Worm (Caenorhabditis elegans) whole organism, L1 larva: ENCODE results near the gene nstp-1.

ENCODE experiments used
- C04F5.9 ChIP-seq: sonication (generic microtip); optimal IDR thresholded peaks from 2 replicates; lab custom pipeline; 2016; ENCODE audit warnings: missing genetic modification characterization, missing compliant biosample characterization
- C16A3.4 ChIP-seq: fragments of 150-350 bp; optimal IDR thresholded peaks from 2 replicates; lab custom pipeline; 2014; ENCODE audit warnings: missing biosample characterization, missing genetic modification characterization
- C34B4.2 ChIP-seq: sonication (generic microtip); optimal IDR thresholded peaks from 2 replicates; lab custom pipeline; 2017; ENCODE audit warnings: mild to moderate bottlenecking, missing genetic modification characterization, missing compliant biosample characterization
- aha-1 ChIP-seq: fragments of 150-350 bp; optimal IDR thresholded peaks from 2 replicates; lab custom pipeline; 2014; ENCODE audit warnings: missing biosample characterization, missing genetic modification characterization
- alr-1 ChIP-seq: fragments of 200-800 bp; sonication (Bioruptor generic); optimal IDR thresholded peaks from 2 replicates; lab custom pipeline; 2018; ENCODE audit warnings: borderline replicate concordance, mild to moderate bottlenecking, missing genetic modification characterization, missing compliant biosample characterization
- ama-1 ChIP-seq: fragments of 150-350 bp; optimal IDR thresholded peaks from 2 replicates; lab custom pipeline; 2014
- ceh-82 ChIP-seq, 3 experiments: fragments of 150-350 bp in 1 of 3; sonication (generic microtip) in 2 of 3; optimal IDR thresholded peaks; 2 replicates each; lab custom pipeline; 2014 to 2017; ENCODE audit warnings: missing biosample characterization in 3 of 3, missing genetic modification characterization in 3 of 3
- ceh-88 ChIP-seq: fragments of 200-800 bp; sonication (Bioruptor generic); IDR thresholded peaks from 2 replicates; pipeline ENCODE4 v1.3.6; 2022; ENCODE audit warnings: missing genetic modification characterization, missing compliant biosample characterization
- dpl-1 ChIP-seq, 3 experiments: fragments of 150-350 bp in 2 of 3; sonication (generic microtip) in 1 of 3; optimal IDR thresholded peaks; 2 replicates each; lab custom pipeline; 2014 to 2017; ENCODE audit warnings: missing biosample characterization in 3 of 3, missing genetic modification characterization in 3 of 3, missing genetic modification reagents in 3 of 3
- efl-1 ChIP-seq, 4 experiments: fragments of 150-350 bp; optimal IDR thresholded peaks in 3 of 4; peaks in 1 of 4; 1 replicate in 1 of 4; 2 replicates in 3 of 4; lab custom pipeline; 2014; ENCODE audit warnings: missing biosample characterization in 2 of 4, missing genetic modification characterization in 2 of 4, missing genetic modification reagents in 2 of 4
- egl-27 ChIP-seq, 2 experiments: fragments of 150-350 bp in 1 of 2; sonication (generic microtip); optimal IDR thresholded peaks; 3 replicates each; lab custom pipeline; 2017 to 2018; ENCODE audit warnings: missing biosample characterization in 2 of 2, missing genetic modification characterization in 2 of 2, missing genetic modification reagents in 2 of 2
- elt-2 ChIP-seq: sonication (generic microtip); optimal IDR thresholded peaks from 2 replicates; lab custom pipeline; 2016; ENCODE audit warnings: missing genetic modification characterization, mild to moderate bottlenecking, inconsistent platforms, missing compliant biosample characterization, missing genetic modification reagents
- ets-5 ChIP-seq: fragments of 200-800 bp; sonication (Bioruptor generic); IDR thresholded peaks from 2 replicates; pipeline ENCODE4 v1.3.6; 2022; ENCODE audit warnings: missing genetic modification characterization, missing compliant biosample characterization
- fkh-4 ChIP-seq: sonication (generic microtip); optimal IDR thresholded peaks from 2 replicates; lab custom pipeline; 2016; ENCODE audit warnings: missing compliant biosample characterization, missing genetic modification characterization, borderline replicate concordance
- fkh-8 ChIP-seq: sonication (generic microtip); optimal IDR thresholded peaks from 2 replicates; lab custom pipeline; 2016; ENCODE audit warnings: mild to moderate bottlenecking, missing genetic modification characterization, missing compliant biosample characterization
- hlh-17 ChIP-seq: fragments of 200-800 bp; sonication (Bioruptor generic); optimal IDR thresholded peaks from 2 replicates; lab custom pipeline; 2018; ENCODE audit warnings: missing genetic modification characterization, mild to moderate bottlenecking, missing compliant biosample characterization, moderate library complexity, borderline replicate concordance
- lin-14 ChIP-seq: fragments of 200-800 bp; sonication (Bioruptor generic); optimal IDR thresholded peaks from 2 replicates; lab custom pipeline; 2018; ENCODE audit warnings: mild to moderate bottlenecking, missing genetic modification characterization, moderate library complexity, missing compliant biosample characterization
- lin-35 ChIP-seq, 2 experiments: fragments of 150-350 bp; optimal IDR thresholded peaks; 2 replicates each; lab custom pipeline; 2014; ENCODE audit warnings: missing biosample characterization in 2 of 2, missing genetic modification characterization in 2 of 2, missing genetic modification reagents in 2 of 2
- lin-39 ChIP-seq: fragments of 150-350 bp; optimal IDR thresholded peaks from 2 replicates; lab custom pipeline; 2014; ENCODE audit warnings: missing biosample characterization, missing genetic modification reagents, missing genetic modification characterization
- lir-3 ChIP-seq: sonication (generic microtip); optimal IDR thresholded peaks from 2 replicates; lab custom pipeline; 2016; ENCODE audit warnings: mild to moderate bottlenecking, missing genetic modification characterization, moderate library complexity, missing compliant biosample characterization; ENCODE audit not compliant: poor library complexity
- lsy-2 ChIP-seq, 2 experiments: fragments of 150-350 bp; optimal IDR thresholded peaks; 2 replicates each; lab custom pipeline; 2014; ENCODE audit warnings: missing biosample characterization in 2 of 2, missing genetic modification characterization in 2 of 2
- mdl-1 ChIP-seq, 2 experiments: fragments of 150-350 bp; optimal IDR thresholded peaks; 2 replicates each; lab custom pipeline; 2014 to 2017; ENCODE audit warnings: missing biosample characterization in 2 of 2, missing genetic modification characterization in 2 of 2, inconsistent platforms in 1 of 2
- mef-2 ChIP-seq: fragments of 150-350 bp; optimal IDR thresholded peaks from 2 replicates; lab custom pipeline; 2014; ENCODE audit warnings: missing biosample characterization, missing genetic modification characterization
- mep-1 ChIP-seq: fragments of 150-350 bp; optimal IDR thresholded peaks from 2 replicates; lab custom pipeline; 2014; ENCODE audit warnings: missing biosample characterization, missing genetic modification characterization
- nhr-28 ChIP-seq: fragments of 150-350 bp; optimal IDR thresholded peaks from 2 replicates; lab custom pipeline; 2014; ENCODE audit warnings: missing biosample characterization, missing genetic modification characterization
- nhr-47 ChIP-seq: sonication (generic microtip); optimal IDR thresholded peaks from 2 replicates; lab custom pipeline; 2016; ENCODE audit warnings: mild to moderate bottlenecking, missing genetic modification characterization, moderate library complexity, missing compliant biosample characterization
- nhr-71 ChIP-seq: sonication (generic microtip); optimal IDR thresholded peaks from 2 replicates; lab custom pipeline; 2016; ENCODE audit warnings: mild to moderate bottlenecking, missing genetic modification characterization, moderate library complexity, missing compliant biosample characterization
- nhr-84 ChIP-seq: sonication (generic microtip); optimal IDR thresholded peaks from 2 replicates; lab custom pipeline; 2017; ENCODE audit warnings: missing biosample characterization, missing genetic modification characterization
- pag-3 ChIP-seq: sonication (generic microtip); optimal IDR thresholded peaks from 2 replicates; lab custom pipeline; 2017; ENCODE audit warnings: missing genetic modification characterization, mild to moderate bottlenecking, missing compliant biosample characterization, antibody characterized with exemption, borderline replicate concordance; ENCODE audit not compliant: insufficient read depth
- pqm-1 ChIP-seq: sonication (generic microtip); optimal IDR thresholded peaks from 3 replicates; lab custom pipeline; 2017; ENCODE audit warnings: missing biosample characterization, missing genetic modification characterization
- rnt-1 ChIP-seq: sonication (generic microtip); optimal IDR thresholded peaks from 2 replicates; lab custom pipeline; 2016; ENCODE audit warnings: mild to moderate bottlenecking, missing genetic modification characterization, moderate library complexity, missing compliant biosample characterization
- skn-1 ChIP-seq: fragments of 150-350 bp; optimal IDR thresholded peaks from 2 replicates; lab custom pipeline; 2014; ENCODE audit warnings: missing biosample characterization, missing genetic modification characterization
- sox-4 ChIP-seq: sonication (generic microtip); optimal IDR thresholded peaks from 2 replicates; lab custom pipeline; 2016; ENCODE audit warnings: missing genetic modification characterization, missing compliant biosample characterization
- tlp-1 ChIP-seq: fragments of 150-350 bp; optimal IDR thresholded peaks from 2 replicates; lab custom pipeline; 2014; ENCODE audit warnings: missing biosample characterization, missing genetic modification characterization
- unc-30 ChIP-seq: sonication (generic microtip); optimal IDR thresholded peaks from 2 replicates; lab custom pipeline; 2017; ENCODE audit warnings: missing biosample characterization, missing genetic modification characterization
- unc-86 ChIP-seq: sonication (generic microtip); optimal IDR thresholded peaks from 2 replicates; lab custom pipeline; 2016; ENCODE audit warnings: missing genetic modification characterization, missing compliant biosample characterization
- zip-4 ChIP-seq: fragments of 200-800 bp; sonication (Bioruptor generic); optimal IDR thresholded peaks from 2 replicates; lab custom pipeline; 2018; ENCODE audit warnings: mild to moderate bottlenecking, missing genetic modification characterization, moderate library complexity, missing compliant biosample characterization
- ztf-11 ChIP-seq, 2 experiments: sonication (generic microtip); optimal IDR thresholded peaks; 2 replicates each; lab custom pipeline; 2016 to 2017; ENCODE audit warnings: missing genetic modification characterization in 2 of 2, missing biosample characterization in 1 of 2, missing compliant biosample characterization in 1 of 2
- ztf-4 ChIP-seq: fragments of 150-350 bp; optimal IDR thresholded peaks from 2 replicates; lab custom pipeline; 2014; ENCODE audit warnings: missing biosample characterization, missing genetic modification characterization

Gene nstp-1

DNA sequence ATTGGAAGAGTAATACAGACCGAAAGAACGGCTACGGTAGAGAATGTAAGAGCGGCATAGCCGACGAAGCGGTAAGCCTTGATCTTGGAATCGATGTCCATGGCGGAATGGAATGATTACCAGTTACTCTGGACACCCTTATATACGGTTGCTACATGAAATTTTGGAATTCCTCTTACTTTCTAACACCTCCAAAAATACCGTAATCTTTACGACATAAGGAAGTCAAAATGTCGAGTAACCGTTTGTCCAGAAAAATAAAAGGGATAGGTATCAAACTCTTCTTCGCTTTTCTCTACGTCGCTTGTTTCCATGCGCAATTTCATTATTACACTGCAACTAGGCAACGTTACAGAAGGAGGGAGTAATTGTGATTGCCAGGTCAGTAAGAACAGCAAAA lies 5.0 kb upstream of the nstp-1 start, which contains the start of gene col-119:
col-119 (minus strand) TSS at position 101 of the 400 bp plus-strand sequence.
- TF ChIP-seq C16A3.4 (tag; lab: Kevin White, UChicago) (no peak), alr-1 (tag; lab: Kevin White, UChicago) (no peak), nhr-71 (no peak), tlp-1 (tag; lab: Kevin White, UChicago) (no peak), lir-3 (tag; lab: Kevin White, UChicago) (no peak), lsy-2 (tag; optimal IDR thresholded peaks at IDR 0.05; lab: Kevin White, UChicago) (no peak), egl-27 (tag; optimal IDR thresholded peaks at IDR 0.05; lab: Kevin White, UChicago) (no peak), nhr-28 (tag; lab: Kevin White, UChicago) (no peak), ets-5 (GFP tag; lab: Robert Waterston, UW) (no peak), C04F5.9 (tag; lab: Kevin White, UChicago) (no peak), ztf-4 (tag; lab: Kevin White, UChicago) (no peak), fkh-8 (tag; lab: Kevin White, UChicago) (no peak), unc-30 (no peak), mep-1 (tag; lab: Kevin White, UChicago) (no peak), ceh-88 (GFP tag; lab: Robert Waterston, UW) (no peak)

DNA sequence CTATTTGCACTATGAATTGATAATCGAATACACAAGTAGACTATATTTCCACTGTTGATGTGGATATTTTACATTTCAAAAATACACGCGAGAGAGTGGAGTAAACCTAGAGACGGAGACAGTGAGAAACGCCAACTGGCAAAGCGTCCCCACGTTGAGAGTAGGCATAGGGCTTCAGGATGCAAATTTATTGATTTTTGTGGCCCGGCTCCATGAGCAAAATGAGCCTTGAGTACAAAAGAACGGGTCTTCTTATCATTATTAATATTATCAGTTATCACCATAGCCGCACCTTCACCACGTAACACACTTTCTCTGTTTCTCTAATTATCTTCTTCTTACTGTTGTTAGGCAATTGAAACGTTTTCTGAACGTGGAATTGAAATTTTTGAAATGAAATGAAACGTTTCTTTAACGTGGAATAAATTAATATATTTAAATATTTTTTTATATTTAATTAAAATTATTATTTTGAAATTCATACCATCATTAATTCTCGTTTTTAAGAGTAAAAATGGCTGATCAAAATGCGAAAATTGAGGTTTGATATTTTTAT lies 2.2 kb downstream of the nstp-1 start, which contains the start of gene bre-1:
bre-1 (plus strand) TSS at position 506 of the 556 bp plus-strand sequence.
- TF ChIP-seq elt-2 (tag; lab: Kevin White, UChicago) (peak; percentile 47), efl-1 (optimal IDR thresholded peaks at IDR 0.05; lab: Kevin White, UChicago) (no peak), efl-1 (GFP tag; optimal IDR thresholded peaks at IDR 0.05 in 1 of 2; lab: Kevin White, UChicago) (peak in 1 of 2 experiments; percentile 83), hlh-17 (GFP tag; lab: Kevin White, UChicago) (no peak), alr-1 (tag; lab: Kevin White, UChicago) (no peak), rnt-1 (peak; percentile 24)

ce11 chrIV:8992786-8993185 lies 8.1 kb downstream of the nstp-1 start, which contains the start of gene mltn-12:
TSS of gene mltn-12 (plus strand) at chrIV:8993086.
- TF ChIP-seq pqm-1 (tag; lab: Kevin White, UChicago): no peak
- no peak for TF ChIP-seq mef-2 (tag; lab: Kevin White, UChicago)
- TF ChIP-seq nhr-28 (tag; lab: Kevin White, UChicago): no peak
- TF ChIP-seq dpl-1 (GFP tag; optimal IDR thresholded peaks at IDR 0.05; lab: Kevin White, UChicago): no peak
- no peak for TF ChIP-seq fkh-8 (tag; lab: Kevin White, UChicago)
- TF ChIP-seq skn-1 (tag; lab: Kevin White, UChicago): no peak
- TF ChIP-seq unc-86 (tag; lab: Kevin White, UChicago): no peak
- TF ChIP-seq lin-39: no peak

- TF ChIP-seq nhr-84 (tag; lab: Kevin White, UChicago) (no peak), zip-4 (GFP tag; lab: Kevin White, UChicago) (no peak), aha-1 (tag; lab: Kevin White, UChicago) (no peak), lin-35 (GFP tag; optimal IDR thresholded peaks at IDR 0.05; lab: Kevin White, UChicago) (no peak), C34B4.2 (tag; lab: Kevin White, UChicago) (no peak), lin-14 (GFP tag; lab: Kevin White, UChicago) (no peak), pag-3 (tag; lab: Kevin White, UChicago) (no peak), nhr-47 (no peak), sox-4 (no peak), mdl-1 (tag; optimal IDR thresholded peaks at IDR 0.05; lab: Kevin White, UChicago) (no peak), alr-1 (tag; lab: Kevin White, UChicago) (no peak), ceh-82 (tag; optimal IDR thresholded peaks at IDR 0.05; lab: Kevin White, UChicago) (no peak), fkh-4 (tag; lab: Kevin White, UChicago) (no peak), lin-39 (no peak), ama-1 (lab: Kevin White, UChicago) (no peak), ztf-11 (tag; optimal IDR thresholded peaks at IDR 0.05; lab: Kevin White, UChicago) (no peak), lsy-2 (tag; optimal IDR thresholded peaks at IDR 0.05; lab: Kevin White, UChicago) (no peak)
Observed at ce11 chrIV:8994487-8994886, 9.8 kb downstream of the nstp-1 start.
